Fruit fly (Drosophila melanogaster) whole organism, embryonic: ENCODE data around the gene idc.
A peak's percentile ranks its signal among the peaks of the same experiment; 100 is the strongest.

ENCODE experiments used
- Blimp-1 ChIP-seq: fragments of 200-800 bp; sonication (Bioruptor generic); optimal IDR thresholded peaks from 3 replicates; lab custom pipeline; 2018; ENCODE audit warnings: missing biosample characterization, missing genetic modification characterization, mild to moderate bottlenecking, moderate library complexity, missing genetic modification reagents
- C15 ChIP-seq: fragments of 200-800 bp; sonication (Bioruptor generic); IDR thresholded peaks from 3 replicates; pipeline ENCODE4 v1.3.6; 2022; ENCODE audit warnings: missing biosample characterization, missing genetic modification characterization
- CG10543 ChIP-seq: fragments of 200-800 bp; sonication (Bioruptor generic); optimal IDR thresholded peaks from 3 replicates; lab custom pipeline; 2017; ENCODE audit warnings: missing biosample characterization, mild to moderate bottlenecking, missing genetic modification characterization, moderate library complexity
- CG11085 ChIP-seq: fragments of 200-800 bp; sonication (Bioruptor generic); IDR thresholded peaks from 2 replicates; pipeline ENCODE4 v1.3.6; 2022; ENCODE audit warnings: missing biosample characterization, missing genetic modification characterization
- CG11456 ChIP-seq: fragments of 200-800 bp; sonication (Bioruptor generic); IDR thresholded peaks from 3 replicates; pipeline ENCODE4 v1.3.6; 2022; ENCODE audit warnings: missing biosample characterization, missing genetic modification characterization
- CG11695 ChIP-seq: fragments of 200-800 bp; sonication (Bioruptor generic); IDR thresholded peaks from 3 replicates; pipeline ENCODE4 v1.3.6; 2022; ENCODE audit warnings: missing biosample characterization, missing genetic modification characterization
- CG11696 ChIP-seq: fragments of 200-800 bp; sonication (Bioruptor generic); IDR thresholded peaks from 2 replicates; pipeline ENCODE4 v1.3.6; 2022; ENCODE audit warnings: missing biosample characterization, missing genetic modification characterization
- CG12155 ChIP-seq: fragments of 200-800 bp; sonication (Bioruptor generic); optimal IDR thresholded peaks from 3 replicates; lab custom pipeline; 2016; ENCODE audit warnings: missing biosample characterization, missing genetic modification characterization
- CG14014 ChIP-seq: fragments of 200-800 bp; sonication (Bioruptor generic); IDR thresholded peaks from 2 replicates; pipeline ENCODE4 v1.3.6; 2022; ENCODE audit warnings: missing biosample characterization, missing genetic modification characterization
- CG14441 ChIP-seq: fragments of 200-800 bp; sonication (Bioruptor generic); IDR thresholded peaks from 2 replicates; pipeline ENCODE4 v1.3.6; 2022; ENCODE audit warnings: missing biosample characterization, missing genetic modification characterization
- CG14965 ChIP-seq: fragments of 200-800 bp; sonication (Bioruptor generic); optimal IDR thresholded peaks from 2 replicates; lab custom pipeline; 2016; ENCODE audit warnings: missing biosample characterization, missing genetic modification characterization, borderline replicate concordance
- CG15514 ChIP-seq: fragments of 200-800 bp; sonication (Bioruptor generic); optimal IDR thresholded peaks from 3 replicates; lab custom pipeline; 2017; ENCODE audit warnings: missing biosample characterization, missing genetic modification characterization, mild to moderate bottlenecking, moderate library complexity, missing genetic modification reagents
- CG1832 ChIP-seq: fragments of 200-800 bp; sonication (Bioruptor generic); optimal IDR thresholded peaks from 2 replicates; lab custom pipeline; 2017; ENCODE audit warnings: missing biosample characterization, mild to moderate bottlenecking, missing genetic modification characterization, inconsistent platforms
- CG18764 ChIP-seq: fragments of 200-800 bp; sonication (Bioruptor generic); optimal IDR thresholded peaks from 3 replicates; lab custom pipeline; 2016; ENCODE audit warnings: missing biosample characterization, missing genetic modification characterization
- CG2678 ChIP-seq: fragments of 200-800 bp; sonication (Bioruptor generic); optimal IDR thresholded peaks from 3 replicates; lab custom pipeline; 2019; ENCODE audit warnings: missing biosample characterization, mild to moderate bottlenecking, missing genetic modification characterization, moderate library complexity
- CG31224 ChIP-seq: fragments of 200-800 bp; sonication (Bioruptor generic); IDR thresholded peaks from 2 replicates; pipeline ENCODE4 v1.3.6; 2022; ENCODE audit warnings: missing biosample characterization, missing genetic modification characterization
- CG33213 ChIP-seq: fragments of 200-800 bp; sonication (Bioruptor generic); optimal IDR thresholded peaks from 3 replicates; lab custom pipeline; 2016; ENCODE audit warnings: missing biosample characterization, missing genetic modification characterization
- CG34224 ChIP-seq: fragments of 200-800 bp; sonication (Bioruptor generic); IDR thresholded peaks from 3 replicates; pipeline ENCODE4 v1.3.6; 2022; ENCODE audit warnings: missing biosample characterization, missing genetic modification characterization; ENCODE audit not compliant: partially characterized antibody
- CG3838 ChIP-seq: fragments of 200-800 bp; sonication (Bioruptor generic); optimal IDR thresholded peaks from 3 replicates; lab custom pipeline; 2016; ENCODE audit warnings: missing biosample characterization, missing genetic modification characterization
- CG4328 ChIP-seq: fragments of 200-800 bp; sonication (Bioruptor generic); optimal IDR thresholded peaks from 3 replicates; lab custom pipeline; 2017; ENCODE audit warnings: missing biosample characterization, missing genetic modification reagents, missing genetic modification characterization
- CG5245 ChIP-seq: fragments of 200-800 bp; sonication (Bioruptor generic); optimal IDR thresholded peaks from 3 replicates; lab custom pipeline; 2016; ENCODE audit warnings: missing biosample characterization, missing genetic modification characterization
- CG7963 ChIP-seq: fragments of 200-800 bp; sonication (Bioruptor generic); IDR thresholded peaks from 3 replicates; pipeline ENCODE4 v1.3.6; 2022; ENCODE audit warnings: missing biosample characterization, missing genetic modification characterization; ENCODE audit not compliant: partially characterized antibody
- CG8478 ChIP-seq: fragments of >200 bp; optimal IDR thresholded peaks from 2 replicates; lab custom pipeline; 2018
- CG8765 ChIP-seq: fragments of 200-800 bp; sonication (Bioruptor generic); IDR thresholded peaks from 2 replicates; pipeline ENCODE4 v1.3.6; 2022; ENCODE audit warnings: missing biosample characterization, missing genetic modification characterization
- CG9215 ChIP-seq: fragments of 200-800 bp; sonication (Bioruptor generic); IDR thresholded peaks from 2 replicates; pipeline ENCODE4 v1.3.6; 2022; ENCODE audit warnings: missing biosample characterization, missing genetic modification characterization
- CG9797 ChIP-seq: fragments of 200-800 bp; sonication (Bioruptor generic); optimal IDR thresholded peaks from 3 replicates; lab custom pipeline; 2018; ENCODE audit warnings: missing biosample characterization, mild to moderate bottlenecking, missing genetic modification characterization
- Camta ChIP-seq: fragments of 200-800 bp; sonication (Bioruptor generic); optimal IDR thresholded peaks from 2 replicates; lab custom pipeline; 2016; ENCODE audit warnings: missing biosample characterization, missing genetic modification characterization
- Dip3 ChIP-seq: fragments of 200-800 bp; sonication (Bioruptor generic); optimal IDR thresholded peaks from 3 replicates; lab custom pipeline; 2016; ENCODE audit warnings: missing biosample characterization, missing genetic modification characterization
- Hand ChIP-seq: fragments of 200-800 bp; sonication (Bioruptor generic); optimal IDR thresholded peaks from 2 replicates; lab custom pipeline; 2017; ENCODE audit warnings: mild to moderate bottlenecking, missing biosample characterization, missing genetic modification reagents, missing genetic modification characterization
- HmgD ChIP-seq: fragments of 200-800 bp; sonication (Bioruptor generic); optimal IDR thresholded peaks from 3 replicates; lab custom pipeline; 2016; ENCODE audit warnings: missing biosample characterization, missing genetic modification characterization
- HmgZ ChIP-seq: fragments of 200-800 bp; sonication (Bioruptor generic); optimal IDR thresholded peaks from 2 replicates; lab custom pipeline; 2018; ENCODE audit warnings: missing biosample characterization, mild to moderate bottlenecking, missing genetic modification characterization
- Oli ChIP-seq: fragments of 200-800 bp; sonication (Bioruptor generic); optimal IDR thresholded peaks from 2 replicates; lab custom pipeline; 2018; ENCODE audit warnings: missing biosample characterization, mild to moderate bottlenecking, missing genetic modification characterization, moderate library complexity
- Sin3A ChIP-seq: fragments of >200 bp; optimal IDR thresholded peaks from 2 replicates; lab custom pipeline; 2018
- Six4 ChIP-seq: fragments of 200-800 bp; sonication (Bioruptor generic); optimal IDR thresholded peaks from 2 replicates; lab custom pipeline; 2016; ENCODE audit warnings: missing biosample characterization, missing genetic modification characterization
- Xrp1 ChIP-seq: fragments of 200-800 bp; sonication (Bioruptor generic); IDR thresholded peaks from 2 replicates; pipeline ENCODE4 v1.3.6; 2022; ENCODE audit warnings: missing biosample characterization, missing genetic modification characterization
- amos ChIP-seq: fragments of 200-800 bp; sonication (Bioruptor generic); IDR thresholded peaks from 2 replicates; pipeline ENCODE4 v1.3.6; 2022; ENCODE audit warnings: missing biosample characterization, missing genetic modification characterization; ENCODE audit not compliant: partially characterized antibody
- az2 ChIP-seq: fragments of 200-800 bp; sonication (Bioruptor generic); optimal IDR thresholded peaks from 3 replicates; lab custom pipeline; 2016; ENCODE audit warnings: missing biosample characterization, missing genetic modification characterization
- bbx ChIP-seq: fragments of 200-800 bp; sonication (Bioruptor generic); IDR thresholded peaks from 2 replicates; pipeline ENCODE4 v1.3.6; 2022; ENCODE audit warnings: missing biosample characterization, missing genetic modification characterization; ENCODE audit not compliant: partially characterized antibody
- bigmax ChIP-seq: fragments of 200-800 bp; sonication (Bioruptor generic); optimal IDR thresholded peaks from 2 replicates; lab custom pipeline; 2018; ENCODE audit warnings: missing biosample characterization, mild to moderate bottlenecking, missing genetic modification characterization
- chif ChIP-seq, 2 experiments: fragments of 200-800 bp; sonication (Bioruptor generic); optimal IDR thresholded peaks; 3 replicates each; lab custom pipeline; 2016; ENCODE audit warnings: missing biosample characterization in 2 of 2, missing genetic modification characterization in 2 of 2
- gem ChIP-seq: fragments of 200-800 bp; sonication (Bioruptor generic); optimal IDR thresholded peaks from 2 replicates; lab custom pipeline; 2019; ENCODE audit warnings: missing biosample characterization, mild to moderate bottlenecking, missing genetic modification characterization, moderate library complexity
- jigr1 ChIP-seq: fragments of 200-800 bp; sonication (Bioruptor generic); IDR thresholded peaks from 3 replicates; pipeline ENCODE4 v1.3.6; 2022; ENCODE audit warnings: missing biosample characterization, missing genetic modification characterization
- lab ChIP-seq: fragments of 200-800 bp; sonication (Bioruptor generic); optimal IDR thresholded peaks from 3 replicates; lab custom pipeline; 2017; ENCODE audit warnings: missing biosample characterization, missing genetic modification characterization, mild to moderate bottlenecking, moderate library complexity, missing genetic modification reagents
- peb ChIP-seq: fragments of 200-800 bp; sonication (Bioruptor generic); IDR thresholded peaks from 2 replicates; pipeline ENCODE4 v1.3.6; 2022; ENCODE audit warnings: missing biosample characterization, missing genetic modification characterization
- pnt ChIP-seq: fragments of 200-800 bp; sonication (Bioruptor generic); optimal IDR thresholded peaks from 3 replicates; lab custom pipeline; 2016; ENCODE audit warnings: missing biosample characterization, missing genetic modification characterization
- pros ChIP-seq: fragments of 200-800 bp; sonication (Bioruptor generic); optimal IDR thresholded peaks from 3 replicates; lab custom pipeline; 2019; ENCODE audit warnings: missing biosample characterization, mild to moderate bottlenecking, missing genetic modification characterization, moderate library complexity
- psq ChIP-seq: fragments of 200-800 bp; sonication (Bioruptor generic); optimal IDR thresholded peaks from 2 replicates; lab custom pipeline; 2017; ENCODE audit warnings: missing biosample characterization, missing genetic modification characterization
- salm ChIP-seq: fragments of 200-800 bp; sonication (Bioruptor generic); optimal IDR thresholded peaks from 2 replicates; lab custom pipeline; 2018; ENCODE audit warnings: missing biosample characterization, mild to moderate bottlenecking, missing genetic modification characterization
- ttk ChIP-seq: fragments of 200-800 bp; sonication (Bioruptor generic); IDR thresholded peaks from 2 replicates; pipeline ENCODE4 v2.1.2; 2022; ENCODE audit warnings: missing biosample characterization, missing genetic modification characterization
- vvl ChIP-seq: fragments of 200-800 bp; sonication (Bioruptor generic); IDR thresholded peaks from 2 replicates; pipeline ENCODE4 v1.3.6; 2022; ENCODE audit warnings: missing biosample characterization, missing genetic modification characterization

idc gene

DNA sequence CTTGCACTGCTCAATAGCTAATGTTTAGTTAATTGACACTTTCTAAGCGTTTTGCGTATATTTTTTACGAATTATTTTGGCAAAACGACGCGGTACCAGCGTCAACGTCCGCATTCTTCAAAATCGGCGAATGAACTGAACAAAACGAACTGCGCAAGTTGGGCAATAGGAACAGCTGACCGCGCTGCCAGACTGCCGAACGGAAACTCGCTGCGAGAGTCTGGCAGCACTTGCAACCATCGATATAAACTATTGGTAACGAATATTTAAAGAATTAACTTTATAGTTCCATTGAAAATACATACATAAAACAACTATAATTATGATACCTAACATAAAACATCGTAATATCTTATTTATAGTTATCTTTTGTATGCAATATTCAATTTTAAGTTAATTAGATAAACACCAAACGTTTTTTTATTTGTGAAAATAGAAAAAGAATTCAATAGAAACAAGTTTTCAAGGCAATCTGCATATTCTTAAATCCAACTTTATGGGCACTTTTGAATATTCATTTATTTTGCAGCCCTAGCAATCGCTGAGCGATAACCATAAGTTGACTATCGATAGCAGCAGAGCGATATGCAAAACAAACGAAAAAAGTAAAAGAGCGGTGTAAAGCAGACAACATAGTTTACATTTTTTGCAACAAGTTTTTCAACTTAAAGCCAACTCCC, 23.1 kb upstream of the idc start, which contains the start of the genes Hs6st and MED25 (continued):
- TF ChIP-seq CG14965 (GFP tag; lab: Kevin White, UChicago) (no peak), CG9797 (peak; percentile 52), lab (GFP tag; lab: Kevin White, UChicago) (peak; percentile 78), CG8765 (GFP tag; lab: Robert Waterston, UW) (no peak; the same call in 1 of the 2 replicates), CG14014 (GFP tag; lab: Robert Waterston, UW) (peak; percentile 40; the same call in 1 of the 2 replicates), vvl (GFP tag; lab: Robert Waterston, UW) (peak; percentile 40), CG15514 (GFP tag; lab: Kevin White, UChicago) (peak; percentile 77), peb (GFP tag; lab: Robert Waterston, UW) (no peak), HmgD (GFP tag; lab: Kevin White, UChicago) (no peak), Blimp-1 (GFP tag; lab: Kevin White, UChicago) (peak; percentile 69), CG11695 (GFP tag; lab: Robert Waterston, UW) (no peak), CG12155 (GFP tag; lab: Kevin White, UChicago) (peak; percentile 39), Camta (no peak), ttk (GFP tag; lab: Robert Waterston, UW) (peak; percentile 8; the same call in 1 of the 2 replicates), CG1832 (no peak), CG5245 (GFP tag; lab: Kevin White, UChicago) (no peak), CG2678 (tag; lab: Kevin White, UChicago) (no peak), CG14441 (no peak), gem (no peak), CG11696 (no peak), CG7963 (GFP tag; lab: Robert Waterston, UW) (peak; percentile 58; the same call in 2 of the 3 replicates), bigmax (no peak), psq (GFP tag; lab: Kevin White, UChicago) (peak; percentile 97), C15 (GFP tag; lab: Robert Waterston, UW) (0 out of 3 replicates have a peak, but pooled peaks have one; percentile 32), az2 (GFP tag; lab: Kevin White, UChicago) (peak; percentile 24), amos (GFP tag; lab: Robert Waterston, UW) (peak; percentile 72; the same call in 1 of the 2 replicates), CG9215 (GFP tag; lab: Robert Waterston, UW) (no peak), bbx (GFP tag; lab: Robert Waterston, UW) (peak; percentile 78), pnt (GFP tag; lab: Kevin White, UChicago) (no peak), salm (tag; lab: Kevin White, UChicago) (no peak), Hand (GFP tag; lab: Kevin White, UChicago) (no peak), CG10543 (GFP tag; lab: Kevin White, UChicago) (peak; percentile 77), CG31224 (GFP tag; lab: Robert Waterston, UW) (no peak), HmgZ (tag; lab: Kevin White, UChicago) (no peak), Sin3A (lab: Kevin White, UChicago) (peak; percentile 88), CG4328 (peak; percentile 48), Dip3 (GFP tag; lab: Kevin White, UChicago) (no peak), jigr1 (GFP tag; lab: Robert Waterston, UW) (no peak), CG18764 (GFP tag; lab: Kevin White, UChicago) (peak; percentile 43), CG11085 (GFP tag; lab: Robert Waterston, UW) (peak; percentile 32; the same call in 1 of the 2 replicates), CG3838 (GFP tag; lab: Kevin White, UChicago) (no peak), Xrp1 (GFP tag; lab: Robert Waterston, UW) (no peak), Oli (tag; lab: Kevin White, UChicago) (no peak), CG33213 (GFP tag; lab: Kevin White, UChicago) (no peak), CG11456 (GFP tag; lab: Robert Waterston, UW) (peak; percentile 28; the same call in 1 of the 3 replicates), Six4 (GFP tag; lab: Kevin White, UChicago) (peak; percentile 29), chif (GFP tag; optimal IDR thresholded peaks at IDR 0.05; lab: Kevin White, UChicago) (no peak), CG34224 (peak; percentile 70; the same call in 2 of the 3 replicates), CG8478 (lab: Kevin White, UChicago) (no peak), pros (GFP tag; lab: Kevin White, UChicago) (no peak)
